Worm (Caenorhabditis elegans): Measurements from ENCODE around the gene F48C5.2.
A peak's percentile ranks its signal among the peaks of the same experiment; 100 is the strongest.

The F48C5.2 gene

DNA sequence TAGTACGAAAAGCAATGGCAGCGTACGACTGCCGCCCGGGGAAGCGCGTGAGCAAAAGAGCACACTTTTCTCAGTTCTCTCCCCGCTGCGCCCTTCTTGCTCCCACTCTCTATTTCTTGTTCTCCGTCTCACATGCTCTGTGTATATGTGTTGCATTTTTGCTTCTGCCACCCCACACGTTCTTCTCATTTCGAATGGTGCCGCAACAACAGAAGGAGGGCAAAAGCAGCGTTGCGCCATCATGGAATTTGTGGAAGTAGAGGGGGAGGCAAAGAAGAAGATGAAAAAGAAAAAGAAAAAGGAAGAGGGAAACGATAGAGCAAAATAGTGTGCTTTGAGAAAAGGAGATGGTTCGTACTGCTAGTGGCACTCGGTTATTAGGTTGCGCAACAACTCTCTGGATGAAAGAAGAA is 13.2 kb upstream of the F48C5.2 start (continued):
- TF ChIP-seq pqm-1 (tag; optimal IDR thresholded peaks at IDR 0.05) (peak; percentile 25), nhr-28 (tag; optimal IDR thresholded peaks at IDR 0.05) (no peak), tbx-2 (tag; optimal IDR thresholded peaks at IDR 0.05) (peak; percentile 53), egl-27 (tag; optimal IDR thresholded peaks at IDR 0.05) (peak; percentile 29), nhr-23 (tag; optimal IDR thresholded peaks at IDR 0.05) (no peak), jun-1 (tag; optimal IDR thresholded peaks at IDR 0.05) (peak; percentile 35), nhr-76 (tag; optimal IDR thresholded peaks at IDR 0.05) (no peak), nhr-43 (tag; optimal IDR thresholded peaks at IDR 0.05; ENCODE audit: poor library complexity, severe bottlenecking) (no peak), nhr-25 (tag; optimal IDR thresholded peaks at IDR 0.05) (no peak)

DNA sequence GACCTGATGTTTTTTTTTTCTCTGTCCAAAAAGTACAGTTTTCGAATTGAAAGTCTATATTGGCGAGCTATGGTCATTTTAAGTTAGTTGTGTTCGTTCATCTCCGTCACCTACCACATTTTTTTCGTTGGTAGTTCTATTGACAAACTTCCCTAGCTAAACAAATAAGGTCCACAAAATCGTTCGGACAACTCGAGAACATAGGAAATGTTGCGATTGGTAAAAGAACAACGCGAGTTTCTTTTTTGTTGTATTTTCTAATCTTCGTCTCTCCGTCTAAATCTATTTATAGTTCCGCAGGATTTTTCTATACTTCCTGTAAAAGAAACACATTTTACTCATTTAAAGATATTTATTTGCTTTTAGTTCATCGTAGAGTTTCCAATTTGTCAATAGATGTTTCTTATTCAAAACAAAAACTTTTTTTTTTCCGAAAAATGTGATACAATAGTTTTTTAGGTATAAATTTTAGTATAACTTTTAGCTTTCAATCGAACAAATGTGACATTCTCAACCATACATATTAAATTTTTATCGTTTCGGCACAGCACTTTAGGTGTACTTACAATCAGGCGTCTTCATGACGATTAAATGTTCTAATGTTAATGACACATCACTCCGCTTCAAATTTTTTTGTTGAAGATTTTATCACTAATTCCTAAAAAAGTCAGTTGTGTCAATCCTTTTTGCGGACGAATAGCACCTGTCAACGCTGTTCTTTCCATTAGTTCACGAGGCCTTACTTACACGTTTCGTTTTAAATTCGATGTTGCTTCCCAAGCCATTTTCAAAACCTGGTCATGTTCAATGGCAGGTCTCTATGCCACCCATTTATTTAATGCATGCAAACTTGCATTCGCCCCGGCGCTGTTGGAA is 12.6 kb upstream of the F48C5.2 start:
- TF ChIP-seq nhr-67 (tag; optimal IDR thresholded peaks at IDR 0.05) (no peak), pha-4 (tag; optimal IDR thresholded peaks at IDR 0.05) (peak; percentile 83)

- TF ChIP-seq unc-62 (GFP tag; optimal IDR thresholded peaks at IDR 0.05): no peak
- TF ChIP-seq R02D3.7 (tag; optimal IDR thresholded peaks at IDR 0.05): peak; percentile 32
- TF ChIP-seq lin-39 (tag; optimal IDR thresholded peaks at IDR 0.05): peak; percentile 87
- peak; percentile 76 for TF ChIP-seq nhr-43 (tag; optimal IDR thresholded peaks at IDR 0.05; ENCODE audit: poor library complexity, severe bottlenecking)
- TF ChIP-seq ztf-11 (tag; optimal IDR thresholded peaks at IDR 0.05): no peak
- TF ChIP-seq egl-27 (tag; optimal IDR thresholded peaks at IDR 0.05): peak; percentile 5
- peak; percentile 76 for TF ChIP-seq nhr-25 (tag; optimal IDR thresholded peaks at IDR 0.05)
- peak; percentile 63 for TF ChIP-seq jun-1 (tag; optimal IDR thresholded peaks at IDR 0.05)
- no peak for TF ChIP-seq nhr-12 (tag; optimal IDR thresholded peaks at IDR 0.05)
- TF ChIP-seq fkh-2 (tag; optimal IDR thresholded peaks at IDR 0.05): no peak
- no peak for TF ChIP-seq mml-1 (tag; optimal IDR thresholded peaks at IDR 0.05)
- TF ChIP-seq nfya-1 (tag; optimal IDR thresholded peaks at IDR 0.05; ENCODE audit: insufficient read depth): peak; percentile 67
- no peak for TF ChIP-seq nhr-76 (tag; optimal IDR thresholded peaks at IDR 0.05)
- TF ChIP-seq daf-12 (tag; optimal IDR thresholded peaks at IDR 0.05): peak; percentile 23
- TF ChIP-seq hmg-11 (tag; optimal IDR thresholded peaks at IDR 0.05): peak; percentile 85
- peak; percentile 69 for TF ChIP-seq elt-2 (tag; optimal IDR thresholded peaks at IDR 0.05)
- TF ChIP-seq tbx-2 (tag; optimal IDR thresholded peaks at IDR 0.05): peak; percentile 46
- TF ChIP-seq lsy-12 (tag; optimal IDR thresholded peaks at IDR 0.05): peak; percentile 49
- TF ChIP-seq ceh-28 (tag; optimal IDR thresholded peaks at IDR 0.05): peak; percentile 21
- peak; percentile 82 for TF ChIP-seq nhr-23 (tag; optimal IDR thresholded peaks at IDR 0.05)
- TF ChIP-seq snpc-4 (tag; optimal IDR thresholded peaks at IDR 0.05): peak; percentile 15
- peak; percentile 75 for TF ChIP-seq pha-4 (tag; optimal IDR thresholded peaks at IDR 0.05)
- TF ChIP-seq fos-1 (tag; optimal IDR thresholded peaks at IDR 0.05): no peak
- TF ChIP-seq skn-1 (tag; optimal IDR thresholded peaks at IDR 0.05): peak; percentile 41
These were observed 11.1 kb upstream of the F48C5.2 start, which contains the start of gene lin-14 for ce11 chrX:11465215-11465614. Gene lin-14, plus strand, starts transcription at chrX:11465560.

- peak; percentile 93 for TF ChIP-seq elt-2 (tag; optimal IDR thresholded peaks at IDR 0.05)
- peak; percentile 48 for TF ChIP-seq egl-5 (tag; optimal IDR thresholded peaks at IDR 0.05)
- peak; percentile 39 for TF ChIP-seq nfya-1 (tag; optimal IDR thresholded peaks at IDR 0.05; ENCODE audit: insufficient read depth)
- peak; percentile 86 for TF ChIP-seq lin-39 (tag; optimal IDR thresholded peaks at IDR 0.05)
- peak; percentile 61 for TF ChIP-seq pqm-1 (tag; optimal IDR thresholded peaks at IDR 0.05)
- TF ChIP-seq nhr-25 (tag; optimal IDR thresholded peaks at IDR 0.05): no peak
- peak; percentile 55 for TF ChIP-seq jun-1 (tag; optimal IDR thresholded peaks at IDR 0.05)
- TF ChIP-seq zag-1 (tag; optimal IDR thresholded peaks at IDR 0.05): no peak
These were observed 10.4 kb upstream of the F48C5.2 start for ce11 chrX:11464271-11465103.

ce11 chrX:11463568-11463967 is 9.4 kb upstream of the F48C5.2 start:
- TF ChIP-seq lin-39 (tag; optimal IDR thresholded peaks at IDR 0.05) (peak; percentile 67), jun-1 (tag; optimal IDR thresholded peaks at IDR 0.05) (no peak), nfya-1 (tag; optimal IDR thresholded peaks at IDR 0.05; ENCODE audit: insufficient read depth) (peak; percentile 10), elt-1 (tag; optimal IDR thresholded peaks at IDR 0.05) (no peak), fkh-10 (GFP tag; optimal IDR thresholded peaks at IDR 0.05) (no peak)
